Worm (Caenorhabditis elegans) whole organism, midembryonic: ENCODE data around the gene Y66D12A.1.

ENCODE experiments used
- T22C8.4 ChIP-seq: fragments of 200-800 bp; sonication (Bioruptor generic); IDR thresholded peaks from 2 replicates; pipeline ENCODE4 v1.3.6; 2022; ENCODE audit warnings: missing genetic modification characterization, missing compliant biosample characterization
- cog-1 ChIP-seq: sonication (generic microtip); optimal IDR thresholded peaks from 2 replicates; lab custom pipeline; 2016; ENCODE audit warnings: missing genetic modification characterization, missing compliant biosample characterization
- flt-1 ChIP-seq: fragments of 200-800 bp; sonication (Bioruptor generic); IDR thresholded peaks from 2 replicates; pipeline ENCODE4 v1.3.6; 2022; ENCODE audit warnings: missing genetic modification characterization, missing compliant biosample characterization
- klf-2 ChIP-seq: fragments of 200-800 bp; sonication (Bioruptor generic); conservative IDR thresholded peaks from 2 replicates; pipeline ENCODE4 v1.3.6; 2022; ENCODE audit warnings: missing genetic modification reagents, missing genetic modification characterization, missing compliant biosample characterization
- med-1 ChIP-seq: sonication (generic microtip); optimal IDR thresholded peaks from 2 replicates; lab custom pipeline; 2017; ENCODE audit warnings: missing genetic modification characterization, mild to moderate bottlenecking, missing compliant biosample characterization, antibody characterized with exemption, missing genetic modification reagents; ENCODE audit not compliant: insufficient read depth
- ref-1 ChIP-seq: fragments of 200-800 bp; sonication (Bioruptor generic); conservative IDR thresholded peaks from 2 replicates; pipeline ENCODE4 v1.3.6; 2022; ENCODE audit warnings: missing genetic modification reagents, missing genetic modification characterization, missing compliant biosample characterization
- tab-1 ChIP-seq: fragments of 200-800 bp; sonication (Bioruptor generic); IDR thresholded peaks from 2 replicates; pipeline ENCODE4 v1.3.6; 2022; ENCODE audit warnings: missing genetic modification characterization, missing compliant biosample characterization
- ztf-23 ChIP-seq: fragments of 200-800 bp; sonication (Bioruptor generic); IDR thresholded peaks from 2 replicates; pipeline ENCODE4 v1.3.6; 2022; ENCODE audit warnings: missing genetic modification reagents, missing genetic modification characterization, missing compliant biosample characterization
- ztf-29 ChIP-seq: fragments of 200-800 bp; sonication (Bioruptor generic); IDR thresholded peaks from 2 replicates; pipeline ENCODE4 v1.3.6; 2022; ENCODE audit warnings: missing genetic modification reagents, missing genetic modification characterization, missing compliant biosample characterization

The Y66D12A.1 gene

ce11 chrIII:11612371-11612770, 4.4 kb downstream of the Y66D12A.1 start, which contains the start of the genes Y66A7A.9 and Y66A7A.4:
Y66A7A.9 (minus strand) TSS chrIII:11612471.
Y66A7A.4 (plus strand) TSS chrIII:11612607.
- TF ChIP-seq ztf-23 (GFP tag; lab: Robert Waterston, UW) (no peak), tab-1 (GFP tag; lab: Robert Waterston, UW) (no peak), klf-2 (GFP tag; lab: Robert Waterston, UW) (no peak), flt-1 (GFP tag; lab: Robert Waterston, UW) (no peak), ztf-29 (no peak), med-1 (GFP tag; lab: Kevin White, UChicago) (no peak), ref-1 (GFP tag; lab: Robert Waterston, UW) (no peak)

ce11 chrIII:11614325-11614724, 6.4 kb downstream of the Y66D12A.1 start:
- TF ChIP-seq T22C8.4 (GFP tag; lab: Robert Waterston, UW): peak; percentile 99

ce11 chrIII:11614874-11615273, 6.9 kb downstream of the Y66D12A.1 start:
- no peak for TF ChIP-seq klf-2 (GFP tag; lab: Robert Waterston, UW)
- TF ChIP-seq T22C8.4 (GFP tag; lab: Robert Waterston, UW): peak; percentile 99

- TF ChIP-seq T22C8.4 (GFP tag; lab: Robert Waterston, UW): no peak
- no peak for TF ChIP-seq klf-2 (GFP tag; lab: Robert Waterston, UW)
- TF ChIP-seq flt-1 (GFP tag; lab: Robert Waterston, UW): no peak
- no peak for TF ChIP-seq cog-1 (tag; lab: Kevin White, UChicago)
Measured at ce11 chrIII:11615802-11616201, 7.8 kb downstream of the Y66D12A.1 start.

- TF ChIP-seq klf-2 (GFP tag; lab: Robert Waterston, UW) (no peak), T22C8.4 (GFP tag; lab: Robert Waterston, UW) (no peak), cog-1 (tag; lab: Kevin White, UChicago) (no peak), flt-1 (GFP tag; lab: Robert Waterston, UW) (no peak), ztf-23 (GFP tag; lab: Robert Waterston, UW) (no peak), ref-1 (GFP tag; lab: Robert Waterston, UW) (no peak), med-1 (GFP tag; lab: Kevin White, UChicago) (no peak)
Measured at ce11 chrIII:11616446-11616845, 8.5 kb downstream of the Y66D12A.1 start, which contains the start of gene ceh-91. ceh-91 (plus strand) TSS chrIII:11616746.

ce11 chrIII:11624838-11625292, 16.9 kb downstream of the Y66D12A.1 start, which contains the start of gene gly-8:
gly-8 (plus strand) TSS chrIII:11625242.
- no peak for TF ChIP-seq cog-1 (tag; lab: Kevin White, UChicago)
- no peak for TF ChIP-seq med-1 (GFP tag; lab: Kevin White, UChicago)
- TF ChIP-seq ztf-29: no peak
- no peak for TF ChIP-seq flt-1 (GFP tag; lab: Robert Waterston, UW)
- TF ChIP-seq T22C8.4 (GFP tag; lab: Robert Waterston, UW): no peak
- no peak for TF ChIP-seq ref-1 (GFP tag; lab: Robert Waterston, UW)
- no peak for TF ChIP-seq ztf-23 (GFP tag; lab: Robert Waterston, UW)
- no peak for TF ChIP-seq klf-2 (GFP tag; lab: Robert Waterston, UW)
- TF ChIP-seq tab-1 (GFP tag; lab: Robert Waterston, UW): no peak

- TF ChIP-seq ztf-29: no peak
Measured at ce11 chrIII:11627631-11628030, 19.7 kb downstream of the Y66D12A.1 start.

ce11 chrIII:11629354-11629753, 21.4 kb downstream of the Y66D12A.1 start, which contains the start of gene Y66A7A.7:
Y66A7A.7 (minus strand) TSS chrIII:11629454.
- TF ChIP-seq ztf-23 (GFP tag; lab: Robert Waterston, UW) (no peak), ztf-29 (no peak), flt-1 (GFP tag; lab: Robert Waterston, UW) (no peak), ref-1 (GFP tag; lab: Robert Waterston, UW) (no peak), cog-1 (tag; lab: Kevin White, UChicago) (no peak), med-1 (GFP tag; lab: Kevin White, UChicago) (no peak), tab-1 (GFP tag; lab: Robert Waterston, UW) (no peak), klf-2 (GFP tag; lab: Robert Waterston, UW) (no peak), T22C8.4 (GFP tag; lab: Robert Waterston, UW) (no peak)

- TF ChIP-seq klf-2 (GFP tag; lab: Robert Waterston, UW) (no peak), ztf-29 (no peak), flt-1 (GFP tag; lab: Robert Waterston, UW) (no peak), tab-1 (GFP tag; lab: Robert Waterston, UW) (no peak), ref-1 (GFP tag; lab: Robert Waterston, UW) (no peak), ztf-23 (GFP tag; lab: Robert Waterston, UW) (no peak), T22C8.4 (GFP tag; lab: Robert Waterston, UW) (no peak), med-1 (GFP tag; lab: Kevin White, UChicago) (no peak), cog-1 (tag; lab: Kevin White, UChicago) (no peak)
Measured at ce11 chrIII:11631111-11631510, 23.1 kb downstream of the Y66D12A.1 start.

- TF ChIP-seq med-1 (GFP tag; lab: Kevin White, UChicago) (no peak), tab-1 (GFP tag; lab: Robert Waterston, UW) (no peak), ztf-29 (no peak), cog-1 (tag; lab: Kevin White, UChicago) (no peak), flt-1 (GFP tag; lab: Robert Waterston, UW) (no peak), T22C8.4 (GFP tag; lab: Robert Waterston, UW) (no peak), klf-2 (GFP tag; lab: Robert Waterston, UW) (no peak), ztf-23 (GFP tag; lab: Robert Waterston, UW) (no peak), ref-1 (GFP tag; lab: Robert Waterston, UW) (no peak)
Measured at ce11 chrIII:11632376-11632775, 24.4 kb downstream of the Y66D12A.1 start.
